Fruit fly (Drosophila melanogaster) Kc167 (cell line): ENCODE data around the gene Apc.

Experiments
- Myc ChIP-seq: fragments of >200 bp; optimal IDR thresholded peaks from 2 replicates; lab custom pipeline; 2017; ENCODE audit warnings: missing external identifiers
- Sin3A ChIP-seq: fragments of >200 bp; optimal IDR thresholded peaks from 2 replicates; lab custom pipeline; 2018; ENCODE audit warnings: missing external identifiers
- h ChIP-seq: fragments of >200 bp; optimal IDR thresholded peaks from 3 replicates; lab custom pipeline; 2018; ENCODE audit warnings: missing external identifiers
- insv ChIP-seq: fragments of >200 bp; optimal IDR thresholded peaks from 3 replicates; lab custom pipeline; 2018; ENCODE audit warnings: missing external identifiers
- psq ChIP-seq: fragments of >200 bp; optimal IDR thresholded peaks from 2 replicates; lab custom pipeline; 2017; ENCODE audit warnings: missing external identifiers

DNA sequence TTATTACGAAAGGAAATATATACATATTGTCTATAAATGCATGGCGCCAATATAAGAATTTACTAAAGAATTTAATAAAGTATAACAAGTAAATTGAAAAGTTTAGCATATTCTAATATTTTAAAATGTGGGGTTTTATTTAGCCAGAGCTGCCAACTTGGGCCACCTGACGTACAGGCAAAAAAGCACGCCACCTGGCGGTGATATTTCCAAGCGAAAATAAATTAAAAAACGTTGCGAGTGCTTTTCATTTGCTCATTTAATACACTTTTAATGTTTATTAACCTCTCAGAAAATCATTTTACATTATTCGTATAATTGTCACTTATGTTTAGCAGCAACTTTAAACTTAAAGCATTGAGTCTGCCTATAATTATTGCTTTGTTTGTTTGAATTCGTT is 25.8 kb upstream of the Apc start:
- TF ChIP-seq insv (lab: Kevin White, UChicago): no peak
- no peak for TF ChIP-seq psq (lab: Kevin White, UChicago)
- no peak for TF ChIP-seq Sin3A (lab: Kevin White, UChicago)
- no peak for TF ChIP-seq h (lab: Kevin White, UChicago)
- no peak for TF ChIP-seq Myc
